Fruit fly (Drosophila melanogaster): Measurements from ENCODE around the gene CG3609.
A peak's percentile ranks its signal among the peaks of the same experiment; 100 is the strongest.

The CG3609 gene

dm6 chr2L:2380805-2381204, 6.4 kb upstream of the CG3609 start, which contains the start of gene Eogt (continued):
- TF ChIP-seq CG5245 (GFP tag; optimal IDR thresholded peaks at IDR 0.05), result peak; percentile 85
- peak; percentile 94 for TF ChIP-seq CG30403 (GFP tag; optimal IDR thresholded peaks at IDR 0.05)
- TF ChIP-seq gcm2 (GFP tag; optimal IDR thresholded peaks at IDR 0.05), result peak; percentile 79
- TF ChIP-seq CG10209 (GFP tag; optimal IDR thresholded peaks at IDR 0.05), result peak; percentile 94
- peak; percentile 62 for TF ChIP-seq gfzf (GFP tag; optimal IDR thresholded peaks at IDR 0.05)
- peak; percentile 83 for TF ChIP-seq CG7271 (tag; optimal IDR thresholded peaks at IDR 0.05)
- TF ChIP-seq ranshi (GFP tag; IDR thresholded peaks at IDR 0.05), result peak; percentile 97
- TF ChIP-seq CG1832 (GFP tag; optimal IDR thresholded peaks at IDR 0.05), result no peak
- TF ChIP-seq pnt (GFP tag; optimal IDR thresholded peaks at IDR 0.05), result peak; percentile 68
- TF ChIP-seq ro (GFP tag; IDR thresholded peaks at IDR 0.05), result peak; percentile 92
- peak; percentile 84 for TF ChIP-seq CG3281 (GFP tag; optimal IDR thresholded peaks at IDR 0.05)
- peak; percentile 92 for TF ChIP-seq CG10979 (tag; optimal IDR thresholded peaks at IDR 0.05)
- no peak for TF ChIP-seq hbn (GFP tag; IDR thresholded peaks at IDR 0.05; ENCODE audit: partially characterized antibody)
- TF ChIP-seq CHES-1-like (GFP tag; optimal IDR thresholded peaks at IDR 0.05), result peak; percentile 37
- TF ChIP-seq CG7745 (tag; optimal IDR thresholded peaks at IDR 0.05), result no peak
- TF ChIP-seq CG12744 (GFP tag; optimal IDR thresholded peaks at IDR 0.05), result peak; percentile 68
- TF ChIP-seq GATAe (GFP tag; conservative IDR thresholded peaks at IDR 0.05), result peak; percentile 82
- TF ChIP-seq CG13296 (GFP tag; optimal IDR thresholded peaks at IDR 0.05), result peak; percentile 79
- TF ChIP-seq CG18764 (GFP tag; optimal IDR thresholded peaks at IDR 0.05), result peak; percentile 82
- no peak for TF ChIP-seq bbx (GFP tag; IDR thresholded peaks at IDR 0.05; ENCODE audit: partially characterized antibody)
- no peak for TF ChIP-seq zen2 (GFP tag; IDR thresholded peaks at IDR 0.05; ENCODE audit: partially characterized antibody)
- TF ChIP-seq Eip74EF (GFP tag; optimal IDR thresholded peaks at IDR 0.05), result peak in 1 of 2 experiments; percentile 72
- TF ChIP-seq sens (GFP tag), result peak; percentile 97
- peak; percentile 95 for TF ChIP-seq sens-2 (GFP tag; IDR thresholded peaks at IDR 0.05)
- TF ChIP-seq disco-r (GFP tag; optimal IDR thresholded peaks at IDR 0.05), result peak; percentile 32
- TF ChIP-seq aop (GFP tag; IDR thresholded peaks at IDR 0.05), result peak; percentile 84; the same call in 1 of the 2 replicates
- no peak for TF ChIP-seq CG34224 (GFP tag; IDR thresholded peaks at IDR 0.05; ENCODE audit: partially characterized antibody)
- TF ChIP-seq Pdp1 (GFP tag; optimal IDR thresholded peaks at IDR 0.05), result peak; percentile 82 to 85
- peak; percentile 86 for TF ChIP-seq D19A (tag; optimal IDR thresholded peaks at IDR 0.05)
- peak; percentile 86 for TF ChIP-seq jing (GFP tag; optimal IDR thresholded peaks at IDR 0.05)
- peak; percentile 90 for TF ChIP-seq CG10462 (GFP tag; optimal IDR thresholded peaks at IDR 0.05)
- peak; percentile 94 for TF ChIP-seq CG32767 (GFP tag; IDR thresholded peaks at IDR 0.05)
- TF ChIP-seq knrl (GFP tag; IDR thresholded peaks at IDR 0.05; ENCODE audit: partially characterized antibody), result peak; percentile 25; the same call in 1 of the 3 replicates
- peak; percentile 96 for TF ChIP-seq CG7839 (tag; optimal IDR thresholded peaks at IDR 0.05)
- peak; percentile 82; the same call in 2 of the 3 replicates for TF ChIP-seq sr (GFP tag; IDR thresholded peaks at IDR 0.05)
- TF ChIP-seq vvl (GFP tag; IDR thresholded peaks at IDR 0.05), result peak; percentile 98
- TF ChIP-seq CG4360 (GFP tag; IDR thresholded peaks at IDR 0.05), result peak; percentile 75
- TF ChIP-seq BtbVII (GFP tag; optimal IDR thresholded peaks at IDR 0.05), result peak; percentile 67
- peak; percentile 84 for TF ChIP-seq CG9437 (GFP tag; optimal IDR thresholded peaks at IDR 0.05)
- TF ChIP-seq lmd (GFP tag; IDR thresholded peaks at IDR 0.05), result peak; percentile 96
- peak; percentile 93 for TF ChIP-seq CG9817 (tag; optimal IDR thresholded peaks at IDR 0.05)
- peak; percentile 85; the same call in 1 of the 2 replicates for TF ChIP-seq ham (GFP tag; IDR thresholded peaks at IDR 0.05)
- TF ChIP-seq Hr3 (GFP tag; optimal IDR thresholded peaks at IDR 0.05), result peak; percentile 94
- peak; percentile 78 for TF ChIP-seq CG6254 (GFP tag; optimal IDR thresholded peaks at IDR 0.05)
- peak; percentile 64 for TF ChIP-seq CG9609 (GFP tag; optimal IDR thresholded peaks at IDR 0.05)
- peak; percentile 93 for TF ChIP-seq Gug (GFP tag; IDR thresholded peaks at IDR 0.05)
- no peak for TF ChIP-seq CG9876 (GFP tag; optimal IDR thresholded peaks at IDR 0.05)
- TF ChIP-seq CG17328 (GFP tag; IDR thresholded peaks at IDR 0.05), result peak; percentile 99
- peak; percentile 68 for TF ChIP-seq Elba2 (GFP tag; optimal IDR thresholded peaks at IDR 0.05)
- no peak for TF ChIP-seq Trl (optimal IDR thresholded peaks at IDR 0.05)
- TF ChIP-seq Trl (GFP tag; optimal IDR thresholded peaks at IDR 0.05), result peak; percentile 59
